Worm (Caenorhabditis elegans) whole organism, mixed stage, embryonic: ENCODE measurements around the gene sek-3.

Experiments
- M03D4.4 ChIP-seq: sonication (generic microtip); optimal IDR thresholded peaks from 2 replicates; lab custom pipeline; 2017; ENCODE audit warnings: mild to moderate bottlenecking, missing genetic modification characterization, missing compliant biosample characterization
- bed-3 ChIP-seq: fragments of 200-800 bp; sonication (Bioruptor generic); optimal IDR thresholded peaks from 3 replicates; lab custom pipeline; 2018; ENCODE audit warnings: mild to moderate bottlenecking, missing genetic modification characterization, moderate library complexity, missing compliant biosample characterization
- blmp-1 ChIP-seq: fragments of 150-350 bp; optimal IDR thresholded peaks from 2 replicates; lab custom pipeline; 2014; ENCODE audit warnings: missing biosample characterization, missing genetic modification characterization
- ceh-39 ChIP-seq: fragments of 150-350 bp; optimal IDR thresholded peaks from 2 replicates; lab custom pipeline; 2014; ENCODE audit warnings: missing biosample characterization, missing genetic modification characterization
- ceh-43 ChIP-seq: fragments of 200-800 bp; sonication (Bioruptor generic); optimal IDR thresholded peaks from 2 replicates; lab custom pipeline; 2018; ENCODE audit warnings: mild to moderate bottlenecking, missing genetic modification characterization, moderate library complexity, missing compliant biosample characterization
- ceh-83 ChIP-seq: fragments of 200-800 bp; sonication (Bioruptor generic); optimal IDR thresholded peaks from 2 replicates; lab custom pipeline; 2018; ENCODE audit warnings: mild to moderate bottlenecking, missing genetic modification characterization, missing compliant biosample characterization
- ces-1 ChIP-seq: fragments of 150-350 bp; optimal IDR thresholded peaks from 2 replicates; lab custom pipeline; 2014; ENCODE audit warnings: missing biosample characterization, missing genetic modification reagents, missing genetic modification characterization
- cnd-1 ChIP-seq: fragments of 200-800 bp; sonication (Bioruptor generic); optimal IDR thresholded peaks from 2 replicates; lab custom pipeline; 2018; ENCODE audit warnings: mild to moderate bottlenecking, missing genetic modification characterization, missing compliant biosample characterization
- drap-1 ChIP-seq: fragments of 200-800 bp; sonication (Bioruptor generic); optimal IDR thresholded peaks from 3 replicates; lab custom pipeline; 2018; ENCODE audit warnings: mild to moderate bottlenecking, missing genetic modification characterization, missing compliant biosample characterization
- elt-1 ChIP-seq: sonication (generic microtip); optimal IDR thresholded peaks from 2 replicates; lab custom pipeline; 2017; ENCODE audit warnings: missing genetic modification characterization, mild to moderate bottlenecking, missing compliant biosample characterization, antibody characterized with exemption, moderate library complexity, borderline replicate concordance; ENCODE audit not compliant: insufficient read depth
- elt-3 ChIP-seq: fragments of 150-350 bp; optimal IDR thresholded peaks from 2 replicates; lab custom pipeline; 2014; ENCODE audit warnings: missing biosample characterization, missing genetic modification characterization
- flh-1 ChIP-seq: fragments of 200-800 bp; sonication (Bioruptor generic); optimal IDR thresholded peaks from 2 replicates; lab custom pipeline; 2018; ENCODE audit warnings: mild to moderate bottlenecking, missing genetic modification characterization, moderate library complexity, missing compliant biosample characterization
- ham-2 ChIP-seq: fragments of 200-800 bp; sonication (Bioruptor generic); optimal IDR thresholded peaks from 2 replicates; lab custom pipeline; 2018; ENCODE audit warnings: mild to moderate bottlenecking, missing genetic modification characterization, missing compliant biosample characterization
- hlh-1 ChIP-seq: fragments of 150-350 bp; optimal IDR thresholded peaks from 2 replicates; lab custom pipeline; 2014; ENCODE audit warnings: missing biosample characterization, missing genetic modification reagents, missing genetic modification characterization
- lin-13 ChIP-seq: fragments of 150-350 bp; optimal IDR thresholded peaks from 2 replicates; lab custom pipeline; 2014; ENCODE audit warnings: missing biosample characterization, missing genetic modification characterization
- lin-32 ChIP-seq: fragments of 200-800 bp; sonication (Bioruptor generic); optimal IDR thresholded peaks from 2 replicates; lab custom pipeline; 2018; ENCODE audit warnings: mild to moderate bottlenecking, missing genetic modification characterization, missing compliant biosample characterization
- lsy-2 ChIP-seq: fragments of 150-350 bp; optimal IDR thresholded peaks from 2 replicates; lab custom pipeline; 2014; ENCODE audit warnings: missing biosample characterization, missing genetic modification characterization
- mab-5 ChIP-seq: fragments of 150-350 bp; optimal IDR thresholded peaks from 2 replicates; lab custom pipeline; 2014; ENCODE audit warnings: missing biosample characterization, missing genetic modification characterization
- mep-1 ChIP-seq: fragments of 150-350 bp; optimal IDR thresholded peaks from 2 replicates; lab custom pipeline; 2017; ENCODE audit warnings: missing biosample characterization, missing genetic modification reagents, missing genetic modification characterization, inconsistent platforms
- mls-2 ChIP-seq: sonication (generic microtip); optimal IDR thresholded peaks from 2 replicates; lab custom pipeline; 2016; ENCODE audit warnings: mild to moderate bottlenecking, missing genetic modification characterization, moderate library complexity, missing compliant biosample characterization
- nhr-2 ChIP-seq: fragments of 150-350 bp; optimal IDR thresholded peaks from 2 replicates; lab custom pipeline; 2014; ENCODE audit warnings: missing biosample characterization, missing genetic modification characterization
- nhr-28 ChIP-seq: fragments of 150-350 bp; optimal IDR thresholded peaks from 2 replicates; lab custom pipeline; 2014; ENCODE audit warnings: missing biosample characterization, missing genetic modification characterization
- nhr-76 ChIP-seq: sonication (generic microtip); optimal IDR thresholded peaks from 2 replicates; lab custom pipeline; 2017; ENCODE audit warnings: missing biosample characterization, missing genetic modification characterization
- pha-4 ChIP-seq: fragments of 150-350 bp; optimal IDR thresholded peaks from 2 replicates; lab custom pipeline; 2018; ENCODE audit warnings: missing biosample characterization, missing genetic modification reagents, missing genetic modification characterization
- sem-2 ChIP-seq: fragments of 200-800 bp; sonication (Bioruptor generic); optimal IDR thresholded peaks from 2 replicates; lab custom pipeline; 2018; ENCODE audit warnings: mild to moderate bottlenecking, missing genetic modification characterization, missing compliant biosample characterization
- snpc-4 ChIP-seq: fragments of 150-350 bp; optimal IDR thresholded peaks from 2 replicates; lab custom pipeline; 2014; ENCODE audit warnings: missing biosample characterization, missing genetic modification characterization
- sptf-1 ChIP-seq: sonication (generic microtip); optimal IDR thresholded peaks from 2 replicates; lab custom pipeline; 2017; ENCODE audit warnings: mild to moderate bottlenecking, missing genetic modification characterization, moderate library complexity, missing compliant biosample characterization
- tbx-8 ChIP-seq: fragments of 200-800 bp; sonication (Bioruptor generic); optimal IDR thresholded peaks from 2 replicates; lab custom pipeline; 2018; ENCODE audit warnings: mild to moderate bottlenecking, missing genetic modification characterization, moderate library complexity, missing compliant biosample characterization
- unc-120 ChIP-seq: sonication (generic microtip); optimal IDR thresholded peaks from 2 replicates; lab custom pipeline; 2017; ENCODE audit warnings: missing genetic modification characterization, missing compliant biosample characterization; ENCODE audit not compliant: poor library complexity, severe bottlenecking
- unc-39 ChIP-seq: fragments of 150-350 bp; optimal IDR thresholded peaks from 2 replicates; lab custom pipeline; 2014; ENCODE audit warnings: missing biosample characterization, missing genetic modification characterization
- zip-8 ChIP-seq: fragments of 150-350 bp; optimal IDR thresholded peaks from 2 replicates; lab custom pipeline; 2014; ENCODE audit warnings: missing biosample characterization, missing genetic modification characterization
- ztf-11 ChIP-seq: fragments of 150-350 bp; optimal IDR thresholded peaks from 2 replicates; lab custom pipeline; 2014; ENCODE audit warnings: missing biosample characterization, missing genetic modification characterization

sek-3 gene

DNA sequence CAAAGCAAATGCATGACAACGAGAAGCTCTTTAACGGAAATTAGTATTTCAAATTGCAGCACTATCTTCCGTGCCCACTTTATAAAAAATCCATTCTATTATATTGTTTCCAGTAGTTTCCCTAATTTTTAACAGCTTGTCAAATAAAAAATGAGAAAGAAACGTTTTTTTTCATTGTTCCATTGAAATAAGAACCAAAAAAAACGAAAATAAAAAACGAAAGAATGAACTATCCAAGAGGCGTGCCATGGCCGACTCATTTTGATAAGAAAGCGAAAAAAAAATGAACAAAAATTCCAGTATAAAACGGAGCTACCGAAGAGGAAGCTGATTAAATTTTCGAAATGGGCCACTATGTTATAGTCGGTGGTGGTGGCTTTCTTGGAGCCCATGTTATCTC is 12.8 kb upstream of the sek-3 start, which contains the start of gene hsd-2:
Gene hsd-2, plus strand, starts transcription at position 301 of the 400 bp plus-strand sequence.
- TF ChIP-seq ceh-83 (GFP tag; lab: Kevin White, UChicago) (no peak), ceh-39 (tag; lab: Kevin White, UChicago) (no peak), sptf-1 (tag; lab: Kevin White, UChicago) (no peak), flh-1 (GFP tag; lab: Kevin White, UChicago) (no peak), ztf-11 (no peak), sem-2 (GFP tag; lab: Kevin White, UChicago) (no peak), cnd-1 (tag; lab: Kevin White, UChicago) (no peak), pha-4 (tag; lab: Kevin White, UChicago) (no peak), ham-2 (GFP tag; lab: Kevin White, UChicago) (no peak), lin-13 (no peak), unc-39 (tag; lab: Kevin White, UChicago) (no peak), nhr-28 (no peak), ces-1 (GFP tag; lab: Kevin White, UChicago) (no peak), lsy-2 (tag; lab: Kevin White, UChicago) (no peak), drap-1 (GFP tag; lab: Kevin White, UChicago) (no peak), unc-120 (tag; lab: Kevin White, UChicago) (no peak), bed-3 (no peak), mls-2 (tag; lab: Kevin White, UChicago) (no peak), nhr-2 (no peak)

DNA sequence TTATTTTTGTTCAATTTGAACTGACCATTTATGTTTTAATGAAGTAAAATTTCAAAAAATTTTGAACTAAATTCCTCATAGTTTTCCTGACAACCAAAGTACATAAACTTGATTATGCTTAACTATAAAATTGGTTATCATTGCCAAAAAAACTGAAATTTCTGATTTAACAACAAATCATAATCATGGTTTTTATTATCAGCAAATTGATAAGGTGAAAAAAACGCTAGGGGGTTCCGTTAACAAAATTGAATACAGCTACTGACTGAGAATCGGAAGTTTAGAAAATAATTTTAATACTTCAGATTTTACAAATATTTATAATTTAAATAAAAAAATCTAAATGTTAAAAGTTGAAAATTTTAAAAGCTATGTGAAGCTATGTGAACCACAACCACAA is 10.7 kb upstream of the sek-3 start:
- no peak for TF ChIP-seq elt-3 (tag; lab: Kevin White, UChicago)
- TF ChIP-seq unc-39 (tag; lab: Kevin White, UChicago) = no peak
- TF ChIP-seq nhr-76 = no peak
- TF ChIP-seq drap-1 (GFP tag; lab: Kevin White, UChicago) = no peak
- TF ChIP-seq ham-2 (GFP tag; lab: Kevin White, UChicago) = no peak
- no peak for TF ChIP-seq elt-1
- no peak for TF ChIP-seq pha-4 (tag; lab: Kevin White, UChicago)

DNA sequence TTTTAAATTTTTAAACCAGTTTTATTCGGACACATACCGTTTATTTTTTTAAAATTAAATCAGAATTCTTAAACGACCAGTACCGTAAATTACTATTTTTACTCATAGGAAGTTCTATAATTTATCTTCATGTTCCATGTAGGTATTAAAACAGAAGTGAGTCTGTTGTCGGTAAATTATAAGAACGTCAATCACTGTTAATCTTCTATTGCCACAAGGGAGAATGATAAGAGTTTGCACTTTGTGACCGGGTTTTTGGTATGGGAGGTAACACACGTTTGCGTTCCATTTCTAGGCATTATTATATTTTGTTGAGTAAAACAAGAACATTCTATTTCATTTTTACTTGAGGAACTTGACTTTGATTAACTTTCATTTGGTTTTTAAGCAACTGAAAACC is 8.7 kb upstream of the sek-3 start, which contains the start of gene hsd-3:
Gene hsd-3, plus strand, starts transcription at position 301 of the 400 bp plus-strand sequence.
- TF ChIP-seq nhr-76 (no peak), flh-1 (GFP tag; lab: Kevin White, UChicago) (no peak), mab-5 (tag; lab: Kevin White, UChicago) (no peak), mep-1 (tag; lab: Kevin White, UChicago) (no peak), lin-32 (GFP tag; lab: Kevin White, UChicago) (no peak), ces-1 (GFP tag; lab: Kevin White, UChicago) (no peak), M03D4.4 (tag; lab: Kevin White, UChicago) (no peak), elt-3 (tag; lab: Kevin White, UChicago) (no peak), snpc-4 (tag; lab: Kevin White, UChicago) (no peak), sem-2 (GFP tag; lab: Kevin White, UChicago) (no peak), tbx-8 (GFP tag; lab: Kevin White, UChicago) (no peak), ceh-43 (GFP tag; lab: Kevin White, UChicago) (no peak), bed-3 (no peak), zip-8 (tag; lab: Kevin White, UChicago) (no peak), nhr-28 (no peak), ham-2 (GFP tag; lab: Kevin White, UChicago) (no peak), cnd-1 (tag; lab: Kevin White, UChicago) (no peak), blmp-1 (tag; lab: Kevin White, UChicago) (no peak), lin-13 (no peak)

DNA sequence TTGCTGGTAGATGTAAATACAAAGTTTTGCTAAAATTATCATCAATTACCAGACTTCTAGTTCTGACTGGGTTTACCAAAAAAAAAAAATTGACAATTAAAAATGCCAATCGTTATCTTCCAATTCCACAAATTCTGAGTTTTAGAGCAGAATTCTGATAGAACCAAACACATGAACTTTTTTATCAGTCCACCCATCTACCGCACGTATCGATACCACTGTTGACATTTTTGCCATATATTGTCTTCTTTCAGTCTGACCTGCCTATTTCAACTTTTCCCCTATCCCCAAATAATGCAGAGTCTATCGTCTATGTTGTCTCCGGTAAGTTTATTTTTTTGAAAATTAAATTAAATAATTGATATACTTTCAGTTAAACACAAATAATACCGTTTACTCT is 3.9 kb upstream of the sek-3 start, which contains the start of gene ZC449.7:
Gene ZC449.7, plus strand, starts transcription at position 249 of the 400 bp plus-strand sequence.
- TF ChIP-seq unc-39 (tag; lab: Kevin White, UChicago) = no peak
- TF ChIP-seq unc-120 (tag; lab: Kevin White, UChicago) = no peak
- TF ChIP-seq cnd-1 (tag; lab: Kevin White, UChicago) = no peak
- no peak for TF ChIP-seq mep-1 (tag; lab: Kevin White, UChicago)
- no peak for TF ChIP-seq mls-2 (tag; lab: Kevin White, UChicago)
- TF ChIP-seq, all 35 proteins: peak for 0

DNA sequence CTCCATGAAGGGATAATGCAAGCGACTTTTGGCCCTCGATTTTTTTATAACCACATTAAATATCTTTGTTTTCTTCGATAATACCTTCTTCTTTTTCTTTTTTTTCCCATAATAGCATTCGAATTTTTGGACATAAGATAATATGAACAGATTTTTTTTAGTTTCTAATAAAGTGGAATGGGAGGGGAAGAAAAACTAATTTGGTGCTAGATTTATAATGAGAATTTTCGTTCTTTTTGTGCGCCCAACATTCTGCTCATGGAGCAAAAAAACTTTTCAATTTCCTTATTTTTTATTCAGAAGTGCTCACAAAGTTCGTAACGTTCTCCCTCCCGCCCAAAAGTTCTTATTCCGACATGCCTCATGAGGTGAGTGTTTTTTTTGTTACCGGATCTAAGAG is 1.9 kb upstream of the sek-3 start, which contains the start of gene ZC449.8:
Gene ZC449.8, plus strand, starts transcription at position 301 of the 400 bp plus-strand sequence.
- TF ChIP-seq pha-4 (tag; lab: Kevin White, UChicago) = no peak
- no peak for TF ChIP-seq zip-8 (tag; lab: Kevin White, UChicago)
- no peak for TF ChIP-seq cnd-1 (tag; lab: Kevin White, UChicago)
- no peak for TF ChIP-seq sem-2 (GFP tag; lab: Kevin White, UChicago)
- TF ChIP-seq hlh-1 (tag; lab: Kevin White, UChicago) = no peak
- no peak for TF ChIP-seq unc-120 (tag; lab: Kevin White, UChicago)
- TF ChIP-seq mls-2 (tag; lab: Kevin White, UChicago) = no peak
- no peak for TF ChIP-seq ztf-11
- no peak for TF ChIP-seq ceh-43 (GFP tag; lab: Kevin White, UChicago)
- no peak for TF ChIP-seq mab-5 (tag; lab: Kevin White, UChicago)
- TF ChIP-seq flh-1 (GFP tag; lab: Kevin White, UChicago) = no peak
- TF ChIP-seq ceh-39 (tag; lab: Kevin White, UChicago) = no peak
- TF ChIP-seq mep-1 (tag; lab: Kevin White, UChicago) = no peak
- TF ChIP-seq ces-1 (GFP tag; lab: Kevin White, UChicago) = no peak
- TF ChIP-seq nhr-2 = no peak
- TF ChIP-seq blmp-1 (tag; lab: Kevin White, UChicago) = no peak
- TF ChIP-seq tbx-8 (GFP tag; lab: Kevin White, UChicago) = no peak
- TF ChIP-seq sptf-1 (tag; lab: Kevin White, UChicago) = no peak
- TF ChIP-seq, all 35 proteins: peak for 0
